Worm (Caenorhabditis elegans) whole organism, young adult: ENCODE results near the gene Y39A3CL.4.
A peak's percentile ranks its signal among the peaks of the same experiment; 100 is the strongest.

Experiments
- C17E4.6 ChIP-seq: fragments of 200-800 bp; sonication (Bioruptor generic); IDR thresholded peaks from 2 replicates; pipeline ENCODE4 v1.3.6; 2022; ENCODE audit warnings: missing genetic modification reagents, missing genetic modification characterization, missing compliant biosample characterization
- F23B12.7 ChIP-seq: sonication (generic microtip); optimal IDR thresholded peaks from 2 replicates; lab custom pipeline; 2017; ENCODE audit warnings: missing genetic modification characterization, mild to moderate bottlenecking, missing compliant biosample characterization, antibody characterized with exemption, moderate library complexity; ENCODE audit not compliant: insufficient read depth
- F33H1.4 ChIP-seq: fragments of 200-800 bp; sonication (Bioruptor generic); IDR thresholded peaks from 2 replicates; pipeline ENCODE4 v1.3.6; 2022; ENCODE audit warnings: missing genetic modification reagents, missing genetic modification characterization, missing compliant biosample characterization
- F52B5.7 ChIP-seq: sonication (generic microtip); optimal IDR thresholded peaks from 2 replicates; lab custom pipeline; 2016; ENCODE audit warnings: mild to moderate bottlenecking, missing genetic modification characterization, missing compliant biosample characterization
- K11D2.4 ChIP-seq: fragments of 200-800 bp; sonication (Bioruptor generic); IDR thresholded peaks from 2 replicates; pipeline ENCODE4 v1.3.6; 2022; ENCODE audit warnings: missing genetic modification reagents, missing genetic modification characterization, missing compliant biosample characterization
- K12H6.12 ChIP-seq: fragments of 200-800 bp; sonication (Bioruptor generic); optimal IDR thresholded peaks from 2 replicates; lab custom pipeline; 2018; ENCODE audit warnings: mild to moderate bottlenecking, missing genetic modification characterization, missing compliant biosample characterization
- aptf-2 ChIP-seq: fragments of 200-800 bp; sonication (Bioruptor generic); conservative IDR thresholded peaks from 2 replicates; pipeline ENCODE4 v1.3.6; 2022; ENCODE audit warnings: missing genetic modification reagents, missing genetic modification characterization, missing compliant biosample characterization
- aptf-3 ChIP-seq: fragments of 200-800 bp; sonication (Bioruptor generic); IDR thresholded peaks from 2 replicates; pipeline ENCODE4 v1.3.6; 2022; ENCODE audit warnings: missing genetic modification characterization, missing compliant biosample characterization
- attf-5 ChIP-seq: fragments of 200-800 bp; sonication (Bioruptor generic); optimal IDR thresholded peaks from 2 replicates; lab custom pipeline; 2018; ENCODE audit warnings: mild to moderate bottlenecking, missing genetic modification characterization, missing compliant biosample characterization
- cebp-2 ChIP-seq: fragments of 200-800 bp; sonication (Bioruptor generic); IDR thresholded peaks from 2 replicates; pipeline ENCODE4 v1.3.6; 2022; ENCODE audit warnings: missing genetic modification characterization, missing compliant biosample characterization
- dpl-1 ChIP-seq: fragments of 150-350 bp; optimal IDR thresholded peaks from 2 replicates; lab custom pipeline; 2014; ENCODE audit warnings: missing biosample characterization, missing genetic modification reagents, missing genetic modification characterization
- egrh-3 ChIP-seq: fragments of 200-800 bp; sonication (Bioruptor generic); IDR thresholded peaks from 2 replicates; pipeline ENCODE4 v1.3.6; 2022; ENCODE audit warnings: missing genetic modification reagents, missing genetic modification characterization, missing compliant biosample characterization
- ekl-4 ChIP-seq: fragments of 200-800 bp; sonication (Bioruptor generic); IDR thresholded peaks from 2 replicates; pipeline ENCODE4 v1.3.6; 2022; ENCODE audit warnings: missing genetic modification reagents, missing genetic modification characterization, missing compliant biosample characterization
- hlh-12 ChIP-seq: sonication (generic microtip); optimal IDR thresholded peaks from 2 replicates; lab custom pipeline; 2016; ENCODE audit warnings: missing genetic modification characterization, missing compliant biosample characterization
- hlh-26 ChIP-seq: fragments of 200-800 bp; sonication (Bioruptor generic); conservative IDR thresholded peaks from 2 replicates; pipeline ENCODE4 v1.3.6; 2022; ENCODE audit warnings: missing genetic modification reagents, missing genetic modification characterization, missing compliant biosample characterization
- hmg-1.2 ChIP-seq: fragments of 200-800 bp; sonication (Bioruptor generic); IDR thresholded peaks from 2 replicates; pipeline ENCODE4 v1.3.6; 2022; ENCODE audit warnings: missing genetic modification reagents, missing genetic modification characterization, missing compliant biosample characterization
- lag-1 ChIP-seq: fragments of 200-800 bp; sonication (Bioruptor generic); IDR thresholded peaks from 2 replicates; pipeline ENCODE4 v1.3.6; 2022; ENCODE audit warnings: missing genetic modification reagents, missing genetic modification characterization, missing compliant biosample characterization
- lsy-27 ChIP-seq: sonication (generic microtip); optimal IDR thresholded peaks from 2 replicates; lab custom pipeline; 2017; ENCODE audit warnings: missing genetic modification characterization, mild to moderate bottlenecking, missing compliant biosample characterization, antibody characterized with exemption, missing genotype, borderline replicate concordance; ENCODE audit not compliant: insufficient read depth
- madf-6 ChIP-seq: fragments of 200-800 bp; sonication (Bioruptor generic); IDR thresholded peaks from 2 replicates; pipeline ENCODE4 v1.3.6; 2022; ENCODE audit warnings: missing genetic modification reagents, missing genetic modification characterization, missing compliant biosample characterization
- mcd-1 ChIP-seq: fragments of 200-800 bp; sonication (Bioruptor generic); IDR thresholded peaks from 2 replicates; pipeline ENCODE4 v1.3.6; 2022; ENCODE audit warnings: missing genetic modification reagents, missing genetic modification characterization, missing compliant biosample characterization
- mel-28 ChIP-seq: sonication (generic microtip); optimal IDR thresholded peaks from 2 replicates; lab custom pipeline; 2016; ENCODE audit warnings: borderline replicate concordance, mild to moderate bottlenecking, missing genetic modification characterization, missing compliant biosample characterization
- mes-4 ChIP-seq: sonication (generic microtip); optimal IDR thresholded peaks from 2 replicates; lab custom pipeline; 2016; ENCODE audit warnings: missing genotype, missing genetic modification characterization, missing compliant biosample characterization
- nfya-2 ChIP-seq: fragments of 200-800 bp; sonication (Bioruptor generic); IDR thresholded peaks from 2 replicates; pipeline ENCODE4 v1.3.6; 2022; ENCODE audit warnings: missing genetic modification reagents, missing genetic modification characterization, missing compliant biosample characterization
- nhr-80 ChIP-seq: sonication (generic microtip); optimal IDR thresholded peaks from 2 replicates; lab custom pipeline; 2016; ENCODE audit warnings: missing genetic modification characterization, missing compliant biosample characterization
- snpc-1.3 ChIP-seq: sonication (generic microtip); optimal IDR thresholded peaks from 2 replicates; lab custom pipeline; 2017; ENCODE audit warnings: missing genetic modification characterization, mild to moderate bottlenecking, missing compliant biosample characterization, antibody characterized with exemption, moderate library complexity, missing genotype, missing genetic modification reagents; ENCODE audit not compliant: insufficient read depth
- zfh-2 ChIP-seq: fragments of 200-800 bp; sonication (Bioruptor generic); conservative IDR thresholded peaks from 2 replicates; pipeline ENCODE4 v1.3.6; 2022; ENCODE audit warnings: missing genetic modification reagents, missing genetic modification characterization, missing compliant biosample characterization

Gene Y39A3CL.4

DNA sequence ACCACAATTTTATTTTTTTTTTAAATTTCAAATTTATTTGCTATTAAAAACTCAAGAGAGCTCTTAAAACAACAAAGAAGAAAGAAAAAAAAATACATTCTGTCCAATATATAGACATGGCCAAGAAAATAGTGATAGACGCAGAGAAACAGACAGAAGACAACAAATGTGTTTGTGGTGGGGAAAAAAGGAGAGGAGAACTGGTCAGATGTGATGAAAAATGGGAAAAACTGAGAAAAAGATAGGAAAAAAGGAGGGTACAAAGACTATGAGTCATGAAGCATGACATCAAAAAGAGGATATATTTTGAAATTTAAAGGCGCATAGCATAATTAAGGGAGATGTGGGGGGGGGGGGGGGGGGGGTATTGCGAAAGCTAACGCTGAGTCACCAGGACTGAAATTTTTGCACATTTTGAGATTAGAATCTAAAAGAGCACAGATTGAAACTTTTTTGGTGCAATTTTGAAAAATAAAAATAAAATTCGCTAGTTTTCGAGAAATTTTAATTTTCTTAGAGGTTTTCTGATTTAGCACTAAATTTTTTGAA is 41.3 kb upstream of the Y39A3CL.4 start (continued):
- TF ChIP-seq hlh-12 (tag; lab: Kevin White, UChicago): no peak
- no peak for TF ChIP-seq nhr-80 (tag; lab: Kevin White, UChicago)
- peak; percentile 6 for TF ChIP-seq K12H6.12 (tag; lab: Kevin White, UChicago)
- peak; percentile 62 for TF ChIP-seq attf-5 (GFP tag; lab: Kevin White, UChicago)
- TF ChIP-seq F33H1.4 (GFP tag; lab: Robert Waterston, UW): no peak
- no peak for TF ChIP-seq lag-1 (GFP tag; lab: Robert Waterston, UW)
- no peak for TF ChIP-seq madf-6 (GFP tag; lab: Robert Waterston, UW)
- TF ChIP-seq hmg-1.2 (GFP tag; lab: Robert Waterston, UW): peak; percentile 67; the same call in 1 of the 2 replicates
- TF ChIP-seq zfh-2 (GFP tag; lab: Robert Waterston, UW): 0 out of 2 replicates have a peak, but pooled peaks have one; percentile 27
- TF ChIP-seq cebp-2 (GFP tag; lab: Robert Waterston, UW): no peak
- no peak for TF ChIP-seq hlh-26
- TF ChIP-seq snpc-1.3 (tag; lab: Kevin White, UChicago): no peak
- no peak for TF ChIP-seq lsy-27
- no peak for TF ChIP-seq C17E4.6 (GFP tag; lab: Robert Waterston, UW)
- TF ChIP-seq aptf-3 (GFP tag; lab: Robert Waterston, UW): no peak
- TF ChIP-seq aptf-2: no peak

DNA sequence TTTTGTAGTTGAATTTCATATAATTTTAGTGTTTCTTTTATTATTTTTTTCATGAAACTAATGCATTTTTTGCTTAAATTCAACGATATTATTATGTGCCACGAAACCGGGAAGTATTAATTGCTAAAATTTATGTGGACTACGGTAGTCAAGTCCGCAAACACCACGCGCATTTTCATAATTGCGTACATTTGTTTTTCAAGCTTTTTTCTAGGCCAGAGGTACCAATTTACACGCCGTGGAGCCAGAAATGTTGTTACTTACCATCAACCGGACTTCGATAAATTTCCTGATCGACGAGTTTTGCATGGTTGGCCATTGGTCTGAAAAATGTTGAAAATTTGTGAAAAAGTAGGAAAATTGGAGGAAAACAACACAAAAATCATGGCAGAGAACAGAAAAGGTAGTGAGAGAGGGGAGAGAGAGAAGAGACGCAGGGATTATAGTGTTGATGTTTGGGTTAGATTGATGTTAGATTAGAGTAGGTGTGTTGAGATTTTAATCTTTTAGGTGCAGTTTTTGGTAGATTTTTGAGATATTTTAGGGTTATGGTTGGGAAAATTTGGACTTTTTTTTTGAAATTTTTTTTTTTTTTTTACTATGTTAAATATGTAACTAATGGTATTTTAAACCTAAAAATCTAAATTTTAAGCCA is 40.3 kb upstream of the Y39A3CL.4 start, which contains the start of gene clp-4:
Gene clp-4 (minus strand): TSS at position 323 of the 655 bp plus-strand sequence.
- no peak for TF ChIP-seq F23B12.7
- TF ChIP-seq hmg-1.2 (GFP tag; lab: Robert Waterston, UW): peak; percentile 6; the same call in 1 of the 2 replicates

DNA sequence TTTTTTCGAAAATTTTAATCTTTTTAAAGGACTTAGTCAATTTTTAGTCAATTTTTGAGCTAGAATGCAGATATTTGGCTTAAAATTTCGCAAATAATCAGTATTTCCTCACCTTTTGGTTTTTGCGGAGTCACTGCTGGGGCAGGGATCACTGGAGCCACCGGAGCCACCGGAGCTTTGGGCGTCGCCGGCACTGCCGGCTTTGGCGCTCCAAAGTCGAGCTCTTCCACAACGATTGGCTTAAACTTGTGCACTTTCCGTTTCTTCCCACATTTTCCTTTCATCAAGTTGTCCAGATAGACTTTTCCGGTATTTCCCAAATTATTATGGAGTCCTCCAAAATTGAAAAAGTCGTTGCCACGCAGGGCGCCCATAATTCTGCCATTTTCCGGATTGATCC is 36.4 kb upstream of the Y39A3CL.4 start:
- TF ChIP-seq zfh-2 (GFP tag; lab: Robert Waterston, UW) (peak; percentile 50), nfya-2 (GFP tag; lab: Robert Waterston, UW) (no peak)

DNA sequence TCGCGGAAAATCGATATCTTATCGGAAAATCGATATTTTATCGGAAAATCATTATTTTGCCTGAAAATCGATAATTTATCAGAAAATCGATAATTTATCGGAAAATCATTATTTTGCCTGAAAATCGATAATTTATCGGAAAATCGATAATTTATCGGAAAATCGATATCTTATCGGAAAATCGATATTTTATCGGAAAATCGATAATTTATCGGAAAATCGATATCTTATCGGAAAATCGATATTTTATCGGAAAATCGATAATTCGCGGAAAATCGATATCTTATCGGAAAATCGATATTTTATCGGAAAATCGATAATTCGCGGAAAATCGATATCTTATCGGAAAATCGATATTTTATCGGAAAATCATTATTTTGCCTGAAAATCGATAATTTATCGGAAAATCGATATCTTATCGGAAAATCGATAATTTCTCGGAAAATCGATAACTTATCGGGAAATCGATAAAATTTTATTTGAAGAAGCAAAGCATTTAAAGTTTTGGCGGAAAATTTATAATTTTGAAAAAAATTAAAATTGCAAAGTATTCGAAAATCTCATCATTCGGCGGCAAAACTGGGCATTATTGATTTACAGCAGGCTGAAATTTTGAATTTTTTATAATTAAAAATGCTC is 29.5 kb upstream of the Y39A3CL.4 start:
- TF ChIP-seq K11D2.4 (GFP tag; lab: Robert Waterston, UW): peak; percentile 59; the same call in 1 of the 2 replicates
- TF ChIP-seq, all 124 proteins: peak for 1; not testable (repeated sequence) for 123

DNA sequence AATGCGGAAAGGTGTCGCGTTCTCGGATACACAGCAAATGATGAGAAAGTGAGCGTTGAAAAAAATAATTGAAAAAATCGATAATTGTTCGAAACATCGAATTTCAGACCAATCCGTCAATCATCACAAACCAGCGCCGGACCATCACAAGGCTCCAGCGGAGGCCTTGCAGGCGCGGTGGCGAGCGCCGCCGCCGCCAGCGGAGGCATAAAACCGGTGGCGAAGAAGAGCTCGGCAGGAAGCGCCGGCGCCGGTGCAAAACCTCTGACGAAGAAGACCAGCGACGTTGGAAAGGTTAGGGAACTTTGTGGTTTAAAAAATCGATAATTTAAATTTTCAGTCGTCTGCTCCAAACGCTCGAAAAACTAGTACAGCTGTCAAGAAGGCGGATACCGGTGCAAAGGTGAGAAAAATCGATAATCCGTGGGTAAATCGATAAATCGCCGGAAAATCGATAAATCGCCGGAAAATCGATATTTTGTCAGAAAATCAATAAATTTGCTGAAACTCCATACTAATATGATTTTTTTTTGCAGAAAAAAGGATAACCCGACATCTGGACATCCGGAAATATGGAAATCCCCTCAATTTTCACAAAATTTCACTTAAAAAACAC is 28.4 kb upstream of the Y39A3CL.4 start:
- 0 out of 2 replicates have a peak, but pooled peaks have one; percentile 33 for TF ChIP-seq mcd-1 (GFP tag; lab: Robert Waterston, UW)
- no peak for TF ChIP-seq F52B5.7 (tag; lab: Kevin White, UChicago)
- no peak for TF ChIP-seq mel-28 (tag; lab: Kevin White, UChicago)
- TF ChIP-seq zfh-2 (GFP tag; lab: Robert Waterston, UW): peak; percentile 93
- peak; percentile 2 for TF ChIP-seq mes-4 (tag; lab: Kevin White, UChicago)
- TF ChIP-seq ekl-4: 0 out of 2 replicates have a peak, but pooled peaks have one; percentile 3
- TF ChIP-seq dpl-1 (GFP tag; lab: Kevin White, UChicago): no peak
- TF ChIP-seq egrh-3 (GFP tag; lab: Robert Waterston, UW): peak; percentile 90
- TF ChIP-seq, all 124 proteins: peak for 5
